Worm (Caenorhabditis elegans) whole organism, young adult: Measurements from ENCODE around the gene T13C5.6.

Source experiments
- F33H1.4 ChIP-seq: fragments of 200-800 bp; sonication (Bioruptor generic); IDR thresholded peaks from 2 replicates; pipeline ENCODE4 v1.3.6; 2022; ENCODE audit warnings: missing genetic modification reagents, missing genetic modification characterization, missing compliant biosample characterization
- akir-1 ChIP-seq: fragments of 200-800 bp; sonication (Bioruptor generic); optimal IDR thresholded peaks from 2 replicates; lab custom pipeline; 2018; ENCODE audit warnings: mild to moderate bottlenecking, missing genetic modification characterization, moderate library complexity, missing compliant biosample characterization
- ama-1 ChIP-seq, 3 experiments: fragments of 150-350 bp in 1 of 3; sonication (generic microtip) in 2 of 3; optimal IDR thresholded peaks; 2 replicates each; lab custom pipeline; 2014 to 2018; ENCODE audit warnings: missing biosample characterization in 2 of 3, missing genetic modification characterization in 2 of 3, missing genetic modification reagents in 2 of 3
- snpc-1.1 ChIP-seq: sonication (generic microtip); optimal IDR thresholded peaks from 2 replicates; lab custom pipeline; 2017; ENCODE audit warnings: missing genetic modification characterization, mild to moderate bottlenecking, missing compliant biosample characterization, antibody characterized with exemption, moderate library complexity, missing genotype, missing genetic modification reagents; ENCODE audit not compliant: insufficient read depth

DNA sequence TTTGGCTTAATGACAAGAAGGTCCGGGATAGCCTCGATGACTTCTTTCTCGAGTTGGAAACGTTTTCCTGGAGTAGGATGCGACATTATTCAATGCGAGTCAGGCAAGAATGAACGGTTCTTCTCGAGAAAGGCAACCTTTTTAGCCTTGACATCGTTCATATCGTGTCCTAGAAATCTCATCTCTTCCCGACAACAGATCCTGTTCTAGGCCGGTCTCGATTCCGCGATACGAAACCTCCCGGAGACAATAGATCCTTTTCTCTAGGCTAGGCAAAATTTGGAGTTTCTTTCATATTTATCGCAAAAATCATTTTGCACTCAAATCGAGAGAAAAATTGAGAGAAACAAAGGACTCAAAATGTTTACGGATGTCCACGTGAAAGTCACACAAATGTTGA, 31.5 kb upstream of the T13C5.6 start, which contains the start of gene rml-3:
- TF ChIP-seq snpc-1.1 (tag; lab: Kevin White, UChicago) (no peak), akir-1 (GFP tag; lab: Kevin White, UChicago) (no peak), F33H1.4 (no peak), ama-1 (optimal IDR thresholded peaks at IDR 0.05; lab: Kevin White, UChicago) (no peak), ama-1 (GFP tag; optimal IDR thresholded peaks at IDR 0.05; lab: Kevin White, UChicago) (no peak)
